Worm (Caenorhabditis elegans) whole organism, L4 larva: ENCODE results near the gene nlp-76.
A peak's percentile ranks its signal among the peaks of the same experiment; 100 is the strongest.

Experiments
- F10B5.3 ChIP-seq: sonication (generic microtip); optimal IDR thresholded peaks from 2 replicates; lab custom pipeline; 2016; ENCODE audit warnings: mild to moderate bottlenecking, missing genetic modification characterization, missing compliant biosample characterization
- F26F4.8 ChIP-seq: fragments of 200-800 bp; sonication (Bioruptor generic); conservative IDR thresholded peaks from 2 replicates; pipeline ENCODE4 v1.3.6; 2022; ENCODE audit warnings: missing genetic modification characterization, missing compliant biosample characterization
- F37D6.2 ChIP-seq: sonication (generic microtip); optimal IDR thresholded peaks from 2 replicates; lab custom pipeline; 2016; ENCODE audit warnings: mild to moderate bottlenecking, missing genetic modification characterization, missing compliant biosample characterization
- F44E2.7 ChIP-seq: fragments of 200-800 bp; sonication (Bioruptor generic); IDR thresholded peaks from 2 replicates; pipeline ENCODE4 v2.1.2; 2022; ENCODE audit warnings: missing genetic modification characterization, missing compliant biosample characterization
- T26A8.4 ChIP-seq: fragments of 200-800 bp; sonication (Bioruptor generic); IDR thresholded peaks from 2 replicates; pipeline ENCODE4 v1.3.6; 2022; ENCODE audit warnings: missing genetic modification characterization, missing compliant biosample characterization
- Y48G9A.11 ChIP-seq: fragments of 200-800 bp; sonication (Bioruptor generic); IDR thresholded peaks from 2 replicates; pipeline ENCODE4 v1.3.6; 2022; ENCODE audit warnings: missing genetic modification reagents, missing genetic modification characterization, missing compliant biosample characterization
- ZK337.2 ChIP-seq: fragments of 200-800 bp; sonication (Bioruptor generic); IDR thresholded peaks from 2 replicates; pipeline ENCODE4 v1.3.6; 2022; ENCODE audit warnings: missing genetic modification reagents, missing genetic modification characterization, missing compliant biosample characterization
- aha-1 ChIP-seq: fragments of 150-350 bp; peaks from one replicate; lab custom pipeline; 2014; ENCODE audit warnings: missing biosample characterization, missing genetic modification characterization
- ama-1 ChIP-seq: fragments of 150-350 bp; optimal IDR thresholded peaks from 2 replicates; lab custom pipeline; 2014; ENCODE audit warnings: inconsistent platforms, mixed read lengths
- ceh-62 ChIP-seq: sonication (generic microtip); optimal IDR thresholded peaks from 2 replicates; lab custom pipeline; 2017; ENCODE audit warnings: missing biosample characterization, missing genetic modification characterization
- ctbp-1 ChIP-seq: fragments of 200-800 bp; sonication (Bioruptor generic); IDR thresholded peaks from 2 replicates; pipeline ENCODE4 v1.3.6; 2022; ENCODE audit warnings: missing genetic modification reagents, missing genetic modification characterization, missing compliant biosample characterization
- daf-12 ChIP-seq: fragments of 150-350 bp; optimal IDR thresholded peaks from 2 replicates; lab custom pipeline; 2014; ENCODE audit warnings: missing biosample characterization, missing genetic modification reagents, missing genetic modification characterization
- daf-8 ChIP-seq: fragments of 200-800 bp; sonication (Bioruptor generic); IDR thresholded peaks from 2 replicates; pipeline ENCODE4 v1.3.6; 2022; ENCODE audit warnings: missing genetic modification characterization, missing compliant biosample characterization
- dmd-9 ChIP-seq: fragments of 200-800 bp; sonication (Bioruptor generic); IDR thresholded peaks from 2 replicates; pipeline ENCODE4 v1.3.6; 2022; ENCODE audit warnings: missing genetic modification reagents, missing genetic modification characterization, missing compliant biosample characterization
- gei-8 ChIP-seq: fragments of 200-800 bp; sonication (Bioruptor generic); optimal IDR thresholded peaks from 2 replicates; lab custom pipeline; 2018; ENCODE audit warnings: mild to moderate bottlenecking, missing genetic modification characterization, missing compliant biosample characterization
- hlh-11 ChIP-seq: fragments of 200-800 bp; sonication (Bioruptor generic); optimal IDR thresholded peaks from 2 replicates; lab custom pipeline; 2018; ENCODE audit warnings: mild to moderate bottlenecking, missing genetic modification characterization, missing compliant biosample characterization
- hlh-30 ChIP-seq: sonication (generic microtip); optimal IDR thresholded peaks from 2 replicates; lab custom pipeline; 2017; ENCODE audit warnings: antibody characterized with exemption, mild to moderate bottlenecking, missing genetic modification characterization, missing compliant biosample characterization; ENCODE audit not compliant: insufficient read depth
- hmg-1.1 ChIP-seq: fragments of 200-800 bp; sonication (Bioruptor generic); IDR thresholded peaks from 2 replicates; pipeline ENCODE4 v1.3.6; 2022; ENCODE audit warnings: missing genetic modification reagents, missing genetic modification characterization, missing compliant biosample characterization
- lin-38 ChIP-seq: fragments of 200-800 bp; sonication (Bioruptor generic); IDR thresholded peaks from 2 replicates; pipeline ENCODE4 v1.3.6; 2022; ENCODE audit warnings: missing genetic modification reagents, missing genetic modification characterization, missing compliant biosample characterization
- lsy-2 ChIP-seq, 2 experiments: fragments of 150-350 bp in 1 of 2; sonication (generic microtip) in 1 of 2; optimal IDR thresholded peaks; 2 replicates each; lab custom pipeline; 2014 to 2017; ENCODE audit warnings: missing biosample characterization in 2 of 2, missing genetic modification characterization in 2 of 2
- madf-9 ChIP-seq: fragments of 200-800 bp; sonication (Bioruptor generic); conservative IDR thresholded peaks from 2 replicates; pipeline ENCODE4 v1.3.6; 2022; ENCODE audit warnings: missing genetic modification reagents, missing genetic modification characterization, missing compliant biosample characterization
- mdl-1 ChIP-seq, 2 experiments: fragments of 150-350 bp in 1 of 2; sonication (generic microtip) in 1 of 2; optimal IDR thresholded peaks; 2 replicates each; lab custom pipeline; 2014 to 2017; ENCODE audit warnings: missing biosample characterization in 2 of 2, missing genetic modification characterization in 2 of 2
- mdt-29 ChIP-seq: fragments of 200-800 bp; sonication (Bioruptor generic); IDR thresholded peaks from 2 replicates; pipeline ENCODE4 v1.3.6; 2022; ENCODE audit warnings: missing genetic modification reagents, missing genetic modification characterization, missing compliant biosample characterization
- mep-1 ChIP-seq: fragments of 150-350 bp; sonication (generic microtip); optimal IDR thresholded peaks from 3 replicates; lab custom pipeline; 2014; ENCODE audit warnings: missing biosample characterization, missing genetic modification characterization
- mxl-3 ChIP-seq: fragments of 200-800 bp; sonication (Bioruptor generic); optimal IDR thresholded peaks from 2 replicates; lab custom pipeline; 2018; ENCODE audit warnings: mild to moderate bottlenecking, missing genetic modification characterization, missing compliant biosample characterization
- nhr-10 ChIP-seq: fragments of 150-350 bp; optimal IDR thresholded peaks from 2 replicates; lab custom pipeline; 2014; ENCODE audit warnings: missing biosample characterization, missing genetic modification characterization
- nhr-11 ChIP-seq: fragments of 150-350 bp; optimal IDR thresholded peaks from 2 replicates; lab custom pipeline; 2014; ENCODE audit warnings: missing biosample characterization, missing genetic modification characterization
- nhr-237 ChIP-seq: sonication (generic microtip); optimal IDR thresholded peaks from 2 replicates; lab custom pipeline; 2017; ENCODE audit warnings: missing biosample characterization, missing genetic modification characterization
- nhr-25 ChIP-seq: sonication (generic microtip); optimal IDR thresholded peaks from 2 replicates; lab custom pipeline; 2017; ENCODE audit warnings: missing genetic modification characterization, mild to moderate bottlenecking, missing compliant biosample characterization, antibody characterized with exemption, moderate library complexity, borderline replicate concordance; ENCODE audit not compliant: insufficient read depth
- nhr-48 ChIP-seq: sonication (generic microtip); optimal IDR thresholded peaks from 2 replicates; lab custom pipeline; 2016; ENCODE audit warnings: mild to moderate bottlenecking, missing genetic modification characterization, missing compliant biosample characterization
- pha-4 ChIP-seq, 2 experiments: fragments of 150-350 bp in 1 of 2; fragments of 200-800 bp in 1 of 2; sonication (Bioruptor generic) in 1 of 2; IDR thresholded peaks in 1 of 2; optimal IDR thresholded peaks in 1 of 2; 2 replicates each; pipeline versions ENCODE4 v1.3.6 to Lab custom; 2014 to 2022; ENCODE audit warnings: missing genetic modification characterization in 2 of 2, missing genetic modification reagents in 2 of 2, missing biosample characterization in 1 of 2, missing compliant biosample characterization in 1 of 2
- php-3 ChIP-seq: fragments of 200-800 bp; sonication (Bioruptor generic); IDR thresholded peaks from 2 replicates; pipeline ENCODE4 v1.3.6; 2022; ENCODE audit warnings: missing genetic modification reagents, missing genetic modification characterization, missing compliant biosample characterization
- set-16 ChIP-seq: fragments of 200-800 bp; sonication (Bioruptor generic); IDR thresholded peaks from 2 replicates; pipeline ENCODE4 v1.3.6; 2022; ENCODE audit warnings: missing genetic modification reagents, missing genetic modification characterization, missing compliant biosample characterization
- snpc-4 ChIP-seq: fragments of 150-350 bp; optimal IDR thresholded peaks from 2 replicates; lab custom pipeline; 2014; ENCODE audit warnings: missing biosample characterization, missing genetic modification characterization
- spr-1 ChIP-seq: sonication (generic microtip); optimal IDR thresholded peaks from 2 replicates; lab custom pipeline; 2016; ENCODE audit warnings: mild to moderate bottlenecking, missing genetic modification characterization, missing compliant biosample characterization
- tag-97 ChIP-seq: fragments of 200-800 bp; sonication (Bioruptor generic); IDR thresholded peaks from 2 replicates; pipeline ENCODE4 v1.3.6; 2022; ENCODE audit warnings: missing genetic modification characterization, missing compliant biosample characterization
- unc-62 ChIP-seq, 3 experiments: fragments of 150-350 bp in 1 of 3; sonication (generic microtip); optimal IDR thresholded peaks in 2 of 3; peaks in 1 of 3; 1 replicate in 1 of 3; 2 replicates in 2 of 3; lab custom pipeline; 2014 to 2017; ENCODE audit warnings: missing biosample characterization in 3 of 3, missing genetic modification characterization in 3 of 3, missing genetic modification reagents in 3 of 3, missing genotype in 1 of 3
- vab-7 ChIP-seq: fragments of 200-800 bp; sonication (Bioruptor generic); IDR thresholded peaks from 2 replicates; pipeline ENCODE4 v1.3.6; 2022; ENCODE audit warnings: missing genetic modification reagents, missing genetic modification characterization, missing compliant biosample characterization
- zip-11 ChIP-seq: fragments of 200-800 bp; sonication (Bioruptor generic); IDR thresholded peaks from 2 replicates; pipeline ENCODE4 v1.3.6; 2022; ENCODE audit warnings: missing genetic modification characterization, missing compliant biosample characterization
- ztf-11 ChIP-seq: fragments of 150-350 bp; optimal IDR thresholded peaks from 2 replicates; lab custom pipeline; 2014; ENCODE audit warnings: missing biosample characterization, missing genetic modification characterization

Gene nlp-76

ce11 chrX:12655339-12655875 is 8.3 kb downstream of the nlp-76 start (continued):
- TF ChIP-seq madf-9 (GFP tag; lab: Robert Waterston, UW), result peak; percentile 91
- peak; percentile 44; the same call in 1 of the 2 replicates for TF ChIP-seq ctbp-1 (GFP tag; lab: Robert Waterston, UW)
- TF ChIP-seq ama-1 (lab: Kevin White, UChicago), result no peak
- no peak for TF ChIP-seq daf-8 (GFP tag; lab: Robert Waterston, UW)
- peak; percentile 7; the same call in 1 of the 2 replicates for TF ChIP-seq php-3

- TF ChIP-seq unc-62 (GFP tag; optimal IDR thresholded peaks at IDR 0.05 in 1 of 2; lab: Kevin White, UChicago), result peak in 1 of 2 experiments; percentile 98
- no peak for TF ChIP-seq unc-62 (tag; optimal IDR thresholded peaks at IDR 0.05; lab: Kevin White, UChicago)
- TF ChIP-seq F26F4.8 (GFP tag; lab: Robert Waterston, UW), result no peak
- TF ChIP-seq, all 104 proteins: peak for 1
Measured at ce11 chrX:12646546-12647167, 17.0 kb downstream of the nlp-76 start, which contains the start of gene zmp-5. Gene zmp-5, plus strand, starts transcription at chrX:12647117.

ce11 chrX:12645846-12646245 is 17.9 kb downstream of the nlp-76 start:
- TF ChIP-seq unc-62 (GFP tag; optimal IDR thresholded peaks at IDR 0.05 in 1 of 2; lab: Kevin White, UChicago) (peak in 1 of 2 experiments; percentile 86), unc-62 (tag; optimal IDR thresholded peaks at IDR 0.05; lab: Kevin White, UChicago) (no peak), set-16 (GFP tag; lab: Robert Waterston, UW) (no peak)

- TF ChIP-seq pha-4 (GFP tag; IDR thresholded peaks at IDR 0.05; lab: Robert Waterston, UW), result no peak
- peak; percentile 78 for TF ChIP-seq pha-4 (tag; optimal IDR thresholded peaks at IDR 0.05; lab: Kevin White, UChicago)
- TF ChIP-seq nhr-11 (tag; lab: Kevin White, UChicago), result no peak
- peak; percentile 24 for TF ChIP-seq mep-1 (tag; lab: Kevin White, UChicago)
- TF ChIP-seq tag-97 (GFP tag; lab: Robert Waterston, UW), result no peak
- no peak for TF ChIP-seq snpc-4 (tag; lab: Kevin White, UChicago)
- TF ChIP-seq mdl-1 (tag; optimal IDR thresholded peaks at IDR 0.05; lab: Kevin White, UChicago), result peak in 1 of 2 experiments; percentile 11
- TF ChIP-seq F37D6.2, result no peak
- no peak for TF ChIP-seq ceh-62 (tag; lab: Kevin White, UChicago)
- TF ChIP-seq aha-1 (tag; lab: Kevin White, UChicago), result no peak
- TF ChIP-seq mxl-3, result no peak
- peak in 1 of 2 experiments; percentile 83 for TF ChIP-seq unc-62 (GFP tag; optimal IDR thresholded peaks at IDR 0.05 in 1 of 2; lab: Kevin White, UChicago)
- TF ChIP-seq unc-62 (tag; optimal IDR thresholded peaks at IDR 0.05; lab: Kevin White, UChicago), result no peak
- no peak for TF ChIP-seq F44E2.7 (GFP tag; lab: Robert Waterston, UW)
- no peak for TF ChIP-seq nhr-25 (tag; lab: Kevin White, UChicago)
- TF ChIP-seq mdt-29, result no peak
- TF ChIP-seq vab-7, result no peak
- no peak for TF ChIP-seq F10B5.3 (tag; lab: Kevin White, UChicago)
- TF ChIP-seq hlh-30 (tag; lab: Kevin White, UChicago), result peak; percentile 44
- no peak for TF ChIP-seq hmg-1.1 (GFP tag; lab: Robert Waterston, UW)
- TF ChIP-seq, all 104 proteins: peak for 5
Measured at ce11 chrX:12642952-12643351, 20.8 kb downstream of the nlp-76 start.

- TF ChIP-seq ztf-11 (tag; lab: Kevin White, UChicago) (no peak), daf-8 (GFP tag; lab: Robert Waterston, UW) (no peak), hlh-11 (tag; lab: Kevin White, UChicago) (no peak), zip-11 (no peak), Y48G9A.11 (no peak), daf-12 (tag; lab: Kevin White, UChicago) (no peak), pha-4 (GFP tag; IDR thresholded peaks at IDR 0.05; lab: Robert Waterston, UW) (no peak), pha-4 (tag; optimal IDR thresholded peaks at IDR 0.05; lab: Kevin White, UChicago) (no peak), T26A8.4 (no peak), nhr-48 (tag; lab: Kevin White, UChicago) (no peak), ZK337.2 (no peak), dmd-9 (GFP tag; lab: Robert Waterston, UW) (no peak), nhr-10 (tag; lab: Kevin White, UChicago) (no peak), gei-8 (GFP tag; lab: Kevin White, UChicago) (no peak), snpc-4 (tag; lab: Kevin White, UChicago) (no peak), nhr-237 (tag; lab: Kevin White, UChicago) (no peak), lin-38 (GFP tag; lab: Robert Waterston, UW) (no peak), spr-1 (tag; lab: Kevin White, UChicago) (no peak), lsy-2 (tag; optimal IDR thresholded peaks at IDR 0.05; lab: Kevin White, UChicago) (no peak), F44E2.7 (GFP tag; lab: Robert Waterston, UW) (no peak)
Measured at ce11 chrX:12640961-12641360, 22.7 kb downstream of the nlp-76 start.
